Worm (Caenorhabditis elegans) whole organism, L4 larva: ENCODE results near the gene srt-43.

ENCODE experiments used
- Y48G9A.11 ChIP-seq: fragments of 200-800 bp; sonication (Bioruptor generic); IDR thresholded peaks from 2 replicates; pipeline ENCODE4 v1.3.6; 2022; ENCODE audit warnings: missing genetic modification reagents, missing genetic modification characterization, missing compliant biosample characterization
- ama-1 ChIP-seq: fragments of 150-350 bp; optimal IDR thresholded peaks from 2 replicates; lab custom pipeline; 2014; ENCODE audit warnings: inconsistent platforms, mixed read lengths
- lin-39 ChIP-seq: fragments of 150-350 bp; optimal IDR thresholded peaks from 2 replicates; lab custom pipeline; 2014; ENCODE audit warnings: missing biosample characterization, missing genetic modification reagents, missing genetic modification characterization
- lsy-2 ChIP-seq, 2 experiments: fragments of 150-350 bp in 1 of 2; sonication (generic microtip) in 1 of 2; optimal IDR thresholded peaks; 2 replicates each; lab custom pipeline; 2014 to 2017; ENCODE audit warnings: missing biosample characterization in 2 of 2, missing genetic modification characterization in 2 of 2
- nhr-28 ChIP-seq: fragments of 150-350 bp; optimal IDR thresholded peaks from 2 replicates; lab custom pipeline; 2014; ENCODE audit warnings: missing biosample characterization, missing genetic modification characterization
- zip-11 ChIP-seq: fragments of 200-800 bp; sonication (Bioruptor generic); IDR thresholded peaks from 2 replicates; pipeline ENCODE4 v1.3.6; 2022; ENCODE audit warnings: missing genetic modification characterization, missing compliant biosample characterization
- ztf-11 ChIP-seq: fragments of 150-350 bp; optimal IDR thresholded peaks from 2 replicates; lab custom pipeline; 2014; ENCODE audit warnings: missing biosample characterization, missing genetic modification characterization

- no peak for TF ChIP-seq lin-39 (tag; lab: Kevin White, UChicago)
- no peak for TF ChIP-seq lsy-2 (tag; optimal IDR thresholded peaks at IDR 0.05; lab: Kevin White, UChicago)
- peak; percentile 75 for TF ChIP-seq nhr-28 (tag; lab: Kevin White, UChicago)
- TF ChIP-seq Y48G9A.11 (GFP tag; lab: Robert Waterston, UW): no peak
- TF ChIP-seq ama-1 (lab: Kevin White, UChicago): no peak
- no peak for TF ChIP-seq ztf-11 (tag; lab: Kevin White, UChicago)
- TF ChIP-seq zip-11: no peak
Observed at ce11 chrV:12795196-12795595, 26.1 kb downstream of the srt-43 start, which contains the start of gene ugt-4.
